Worm (Caenorhabditis elegans): ENCODE results near the gene srx-130.

The srx-130 gene

DNA sequence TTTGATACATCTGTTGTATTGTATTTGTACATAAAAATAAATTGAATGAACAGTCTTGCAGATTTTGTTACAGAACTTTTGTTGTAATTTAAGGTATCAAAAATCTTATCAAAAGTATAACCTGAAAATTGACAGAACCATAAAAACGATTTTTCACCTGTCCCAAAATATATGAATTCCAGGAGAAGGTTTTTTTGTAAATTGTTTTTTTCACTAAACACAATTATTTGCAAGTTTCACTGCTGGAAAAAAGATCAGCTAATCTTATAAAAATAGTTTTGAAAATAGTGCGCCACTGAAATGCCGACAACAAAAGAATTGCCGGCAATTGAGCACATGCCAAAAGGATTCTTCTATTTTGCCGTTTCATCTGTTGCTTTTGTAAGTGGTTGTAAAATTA, at the start of gene srx-130:
Gene srx-130 (plus strand): TSS at position 301 of the 400 bp plus-strand sequence.
- TF ChIP-seq T20F7.1 (GFP tag; optimal IDR thresholded peaks at IDR 0.05) (no peak), Y5F2A.4 (GFP tag; optimal IDR thresholded peaks at IDR 0.05) (no peak), mdt-29 (GFP tag; IDR thresholded peaks at IDR 0.05) (no peak), hmg-1.1 (GFP tag; IDR thresholded peaks at IDR 0.05) (no peak), sdz-12 (GFP tag; optimal IDR thresholded peaks at IDR 0.05) (no peak), daf-12 (tag; optimal IDR thresholded peaks at IDR 0.05) (no peak), Y75B8A.6 (GFP tag; IDR thresholded peaks at IDR 0.05) (no peak), tra-1 (GFP tag; IDR thresholded peaks at IDR 0.05) (no peak), nhr-111 (GFP tag; optimal IDR thresholded peaks at IDR 0.05) (no peak), unc-39 (tag; optimal IDR thresholded peaks at IDR 0.05) (no peak), nhr-10 (tag; optimal IDR thresholded peaks at IDR 0.05) (no peak), ceh-62 (tag; optimal IDR thresholded peaks at IDR 0.05) (no peak), nhr-6 (tag; optimal IDR thresholded peaks at IDR 0.05) (no peak), set-16 (GFP tag; IDR thresholded peaks at IDR 0.05) (no peak), nhr-11 (tag; optimal IDR thresholded peaks at IDR 0.05) (no peak), daf-19 (GFP tag; conservative IDR thresholded peaks at IDR 0.05) (no peak)

DNA sequence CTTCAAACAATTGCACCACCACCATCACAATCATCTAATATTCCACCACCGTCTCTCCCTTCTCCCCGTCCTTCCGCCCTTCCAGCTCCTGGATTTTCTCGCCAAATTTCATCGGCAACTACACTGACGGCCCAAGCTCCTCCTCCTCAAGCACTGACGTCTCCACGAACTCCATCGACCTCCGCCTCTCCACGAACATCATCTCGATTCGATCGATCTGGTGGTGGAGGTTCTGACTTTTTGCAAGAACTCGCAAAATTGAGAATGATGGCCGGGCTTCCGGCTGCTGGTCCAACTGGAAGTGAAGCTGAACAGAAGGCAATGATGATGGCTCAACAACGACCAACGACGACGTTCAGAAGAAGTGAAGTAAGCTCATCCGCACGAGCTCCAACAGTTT, 49.2 kb upstream of the srx-130 start:
- TF ChIP-seq daf-12 (tag; optimal IDR thresholded peaks at IDR 0.05), result no peak
- no peak for TF ChIP-seq nhr-111 (GFP tag; optimal IDR thresholded peaks at IDR 0.05)
- TF ChIP-seq nhr-102 (tag; optimal IDR thresholded peaks at IDR 0.05), result no peak
- no peak for TF ChIP-seq zfp-3 (GFP tag; conservative IDR thresholded peaks at IDR 0.05)
- TF ChIP-seq zag-1 (tag; optimal IDR thresholded peaks at IDR 0.05), result no peak
- TF ChIP-seq ceh-32 (tag; optimal IDR thresholded peaks at IDR 0.05; ENCODE audit: poor library complexity), result no peak
- TF ChIP-seq Y5F2A.4 (GFP tag; optimal IDR thresholded peaks at IDR 0.05), result no peak
- TF ChIP-seq spr-1 (tag; optimal IDR thresholded peaks at IDR 0.05), result no peak
- no peak for TF ChIP-seq mxl-3 (GFP tag; optimal IDR thresholded peaks at IDR 0.05)
- TF ChIP-seq lin-13 (GFP tag; optimal IDR thresholded peaks at IDR 0.05), result no peak
- no peak for TF ChIP-seq mep-1 (tag; optimal IDR thresholded peaks at IDR 0.05)
- TF ChIP-seq lin-1 (GFP tag; IDR thresholded peaks at IDR 0.05), result no peak
- TF ChIP-seq set-16 (GFP tag; IDR thresholded peaks at IDR 0.05), result peak; percentile 74
- TF ChIP-seq T20F7.1 (GFP tag; optimal IDR thresholded peaks at IDR 0.05), result no peak
- no peak for TF ChIP-seq lim-7 (GFP tag; IDR thresholded peaks at IDR 0.05)
- no peak for TF ChIP-seq ztf-7 (tag; optimal IDR thresholded peaks at IDR 0.05)
- 0 out of 2 replicates have a peak, but pooled peaks have one; percentile 17 for TF ChIP-seq egl-43 (GFP tag; IDR thresholded peaks at IDR 0.05)
- no peak for TF ChIP-seq egl-27 (tag; optimal IDR thresholded peaks at IDR 0.05)
- 0 out of 2 replicates have a peak, but pooled peaks have one; percentile 26 for TF ChIP-seq dmd-8 (GFP tag; IDR thresholded peaks at IDR 0.05)
- no peak for TF ChIP-seq lin-38 (GFP tag; IDR thresholded peaks at IDR 0.05)
- no peak for TF ChIP-seq snpc-4 (tag; optimal IDR thresholded peaks at IDR 0.05)
- no peak for TF ChIP-seq spr-3 (GFP tag; optimal IDR thresholded peaks at IDR 0.05)
- TF ChIP-seq nhr-25 (tag; optimal IDR thresholded peaks at IDR 0.05; ENCODE audit: borderline replicate concordance, insufficient read depth), result no peak
- TF ChIP-seq F26F4.8 (GFP tag; conservative IDR thresholded peaks at IDR 0.05), result no peak
- no peak for TF ChIP-seq ceh-62 (tag; optimal IDR thresholded peaks at IDR 0.05)

DNA sequence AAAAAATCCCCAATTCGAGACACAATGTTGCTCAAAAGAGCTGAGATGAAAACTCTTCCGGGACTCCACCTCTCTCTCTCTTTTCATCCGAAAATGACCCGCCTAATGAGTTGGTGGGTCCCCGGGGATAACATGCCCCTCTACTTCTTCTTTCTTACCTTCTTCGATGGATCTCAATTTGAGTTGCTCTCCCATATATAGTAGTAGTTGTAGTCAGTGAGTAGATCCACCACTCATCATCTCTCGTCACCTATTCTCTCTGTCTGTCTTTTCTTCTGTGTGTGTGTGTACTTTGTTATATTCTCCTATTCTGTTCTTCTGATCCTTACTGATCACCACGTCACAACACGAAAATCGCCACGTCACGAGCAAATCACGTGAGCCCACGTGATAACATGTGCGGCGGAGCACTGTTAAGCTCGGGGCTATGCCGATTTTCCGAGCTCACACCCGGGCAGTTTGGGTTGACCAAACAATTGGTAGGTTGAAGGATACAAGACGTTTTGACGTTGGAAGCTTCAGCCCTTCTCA, 46.9 kb upstream of the srx-130 start, which contains the start of gene twk-32:
Gene twk-32 (plus strand): TSS at position 396 of the 531 bp plus-strand sequence.
- TF ChIP-seq snpc-4 (tag; optimal IDR thresholded peaks at IDR 0.05) (no peak), dpl-1 (GFP tag; optimal IDR thresholded peaks at IDR 0.05) (no peak), ceh-44 (GFP tag; IDR thresholded peaks at IDR 0.05) (no peak), pha-4 (GFP tag; IDR thresholded peaks at IDR 0.05) (no peak), pha-4 (tag; optimal IDR thresholded peaks at IDR 0.05) (no peak), egl-27 (tag; optimal IDR thresholded peaks at IDR 0.05) (no peak), vab-7 (GFP tag; IDR thresholded peaks at IDR 0.05) (no peak), ceh-20 (GFP tag; IDR thresholded peaks at IDR 0.05) (no peak), skn-1 (tag; optimal IDR thresholded peaks at IDR 0.05) (no peak), jun-1 (tag; optimal IDR thresholded peaks at IDR 0.05) (no peak), lin-15B (tag; optimal IDR thresholded peaks at IDR 0.05) (no peak), hif-1 (tag; optimal IDR thresholded peaks at IDR 0.05) (no peak), unc-130 (GFP tag; optimal IDR thresholded peaks at IDR 0.05) (no peak), daf-8 (GFP tag; IDR thresholded peaks at IDR 0.05) (no peak), aly-2 (tag; optimal IDR thresholded peaks at IDR 0.05) (no peak), ceh-62 (tag; optimal IDR thresholded peaks at IDR 0.05) (no peak), ceh-32 (tag; optimal IDR thresholded peaks at IDR 0.05; ENCODE audit: poor library complexity) (no peak), Y48G9A.11 (GFP tag; IDR thresholded peaks at IDR 0.05) (no peak), nhr-77 (tag; optimal IDR thresholded peaks at IDR 0.05) (no peak), nhr-11 (tag; optimal IDR thresholded peaks at IDR 0.05) (no peak)

Data from whole organism, L4 larva.